Fruit fly (Drosophila melanogaster) whole organism, embryonic: ENCODE measurements around the gene CG11581.

Experiments
- ATbp ChIP-seq: fragments of 200-800 bp; sonication (Bioruptor generic); optimal IDR thresholded peaks from 2 replicates; lab custom pipeline; 2017; ENCODE audit warnings: missing biosample characterization, mild to moderate bottlenecking, missing genetic modification characterization, missing genetic modification reagents
- Adf1 ChIP-seq: fragments of 200-800 bp; sonication (Bioruptor generic); IDR thresholded peaks from 2 replicates; pipeline ENCODE4 v1.3.6; 2022; ENCODE audit warnings: missing biosample characterization, missing genetic modification characterization
- Atf3 ChIP-seq: fragments of 200-800 bp; sonication (Bioruptor generic); optimal IDR thresholded peaks from 3 replicates; lab custom pipeline; 2016; ENCODE audit warnings: missing biosample characterization, missing genetic modification characterization
- Atf6 ChIP-seq: fragments of 200-800 bp; sonication (Bioruptor generic); IDR thresholded peaks from 2 replicates; pipeline ENCODE4 v1.3.6; 2022; ENCODE audit warnings: missing biosample characterization, missing genetic modification characterization
- Bdp1 ChIP-seq: fragments of 200-800 bp; sonication (Bioruptor generic); optimal IDR thresholded peaks from 3 replicates; lab custom pipeline; 2016; ENCODE audit warnings: missing biosample characterization, missing genetic modification characterization
- CG10431 ChIP-seq: fragments of 200-800 bp; sonication (Bioruptor generic); optimal IDR thresholded peaks from 3 replicates; lab custom pipeline; 2018; ENCODE audit warnings: missing biosample characterization, mild to moderate bottlenecking, missing genetic modification characterization
- CG11247 ChIP-seq: fragments of 200-800 bp; sonication (Bioruptor generic); IDR thresholded peaks from 2 replicates; pipeline ENCODE4 v1.3.6; 2022; ENCODE audit warnings: missing biosample characterization, missing genetic modification characterization
- CG1233 ChIP-seq: fragments of 200-800 bp; sonication (Bioruptor generic); optimal IDR thresholded peaks from 4 replicates; lab custom pipeline; 2018; ENCODE audit warnings: missing biosample characterization, mild to moderate bottlenecking, missing genetic modification characterization
- CG13424 ChIP-seq: fragments of 200-800 bp; sonication (Bioruptor generic); optimal IDR thresholded peaks from 2 replicates; lab custom pipeline; 2019; ENCODE audit warnings: missing biosample characterization, mild to moderate bottlenecking, missing genetic modification characterization, moderate library complexity
- CG13624 ChIP-seq: fragments of 200-800 bp; sonication (Bioruptor generic); optimal IDR thresholded peaks from 2 replicates; lab custom pipeline; 2016; ENCODE audit warnings: missing biosample characterization, missing genetic modification characterization
- CG17328 ChIP-seq: fragments of 200-800 bp; sonication (Bioruptor generic); IDR thresholded peaks from 2 replicates; pipeline ENCODE4 v1.3.6; 2022; ENCODE audit warnings: missing biosample characterization, missing genetic modification characterization
- CG18262 ChIP-seq: fragments of 200-800 bp; optimal IDR thresholded peaks from 3 replicates; lab custom pipeline; 2019; ENCODE audit warnings: missing biosample characterization, mild to moderate bottlenecking, missing genetic modification characterization, moderate library complexity
- CG2202 ChIP-seq: fragments of 200-800 bp; sonication (Bioruptor generic); optimal IDR thresholded peaks from 2 replicates; lab custom pipeline; 2018; ENCODE audit warnings: missing biosample characterization, mild to moderate bottlenecking, missing genetic modification characterization
- CG33213 ChIP-seq: fragments of 200-800 bp; sonication (Bioruptor generic); optimal IDR thresholded peaks from 3 replicates; lab custom pipeline; 2016; ENCODE audit warnings: missing biosample characterization, missing genetic modification characterization
- CG34224 ChIP-seq: fragments of 200-800 bp; sonication (Bioruptor generic); IDR thresholded peaks from 3 replicates; pipeline ENCODE4 v1.3.6; 2022; ENCODE audit warnings: missing biosample characterization, missing genetic modification characterization; ENCODE audit not compliant: partially characterized antibody
- CG7786 ChIP-seq: fragments of 200-800 bp; sonication (Bioruptor generic); optimal IDR thresholded peaks from 2 replicates; lab custom pipeline; 2016; ENCODE audit warnings: missing biosample characterization, missing genetic modification characterization
- CG8765 ChIP-seq: fragments of 200-800 bp; sonication (Bioruptor generic); IDR thresholded peaks from 2 replicates; pipeline ENCODE4 v1.3.6; 2022; ENCODE audit warnings: missing biosample characterization, missing genetic modification characterization
- CG9609 ChIP-seq: fragments of 200-800 bp; sonication (Bioruptor generic); optimal IDR thresholded peaks from 3 replicates; lab custom pipeline; 2016; ENCODE audit warnings: missing biosample characterization, missing genetic modification characterization
- Chrac-16 ChIP-seq: fragments of 200-800 bp; sonication (Bioruptor generic); optimal IDR thresholded peaks from 3 replicates; lab custom pipeline; 2016; ENCODE audit warnings: missing biosample characterization, missing genetic modification characterization
- Fer2 ChIP-seq: fragments of 200-800 bp; sonication (Bioruptor generic); optimal IDR thresholded peaks from 2 replicates; lab custom pipeline; 2018; ENCODE audit warnings: missing biosample characterization, mild to moderate bottlenecking, missing genetic modification characterization, moderate library complexity
- HLH3B ChIP-seq: fragments of 200-800 bp; sonication (Bioruptor generic); IDR thresholded peaks from 2 replicates; pipeline ENCODE4 v1.3.6; 2022; ENCODE audit warnings: missing biosample characterization, missing genetic modification characterization
- Hr3 ChIP-seq: fragments of 200-800 bp; sonication (Bioruptor generic); optimal IDR thresholded peaks from 3 replicates; lab custom pipeline; 2016; ENCODE audit warnings: missing biosample characterization, missing genetic modification characterization
- Nf-YC ChIP-seq: fragments of 200-800 bp; optimal IDR thresholded peaks from 3 replicates; lab custom pipeline; 2019; ENCODE audit warnings: missing biosample characterization, mild to moderate bottlenecking, missing genetic modification characterization, moderate library complexity
- Sox100B ChIP-seq: fragments of 200-800 bp; sonication (Bioruptor generic); optimal IDR thresholded peaks from 3 replicates; lab custom pipeline; 2018; ENCODE audit warnings: missing biosample characterization, mild to moderate bottlenecking, missing genetic modification characterization
- Taf1 ChIP-seq: fragments of 200-800 bp; sonication (Bioruptor generic); IDR thresholded peaks from 2 replicates; pipeline ENCODE4 v1.3.6; 2022; ENCODE audit warnings: missing biosample characterization, missing genetic modification characterization
- amos ChIP-seq: fragments of 200-800 bp; sonication (Bioruptor generic); IDR thresholded peaks from 2 replicates; pipeline ENCODE4 v1.3.6; 2022; ENCODE audit warnings: missing biosample characterization, missing genetic modification characterization; ENCODE audit not compliant: partially characterized antibody
- cas ChIP-seq: fragments of 200-800 bp; sonication (Bioruptor generic); IDR thresholded peaks from 2 replicates; pipeline ENCODE4 v1.3.6; 2022; ENCODE audit warnings: missing biosample characterization, missing genetic modification characterization
- caup ChIP-seq: fragments of 200-800 bp; sonication (Bioruptor generic); optimal IDR thresholded peaks from 3 replicates; lab custom pipeline; 2017; ENCODE audit warnings: missing biosample characterization, mild to moderate bottlenecking, missing genetic modification characterization, moderate library complexity; ENCODE audit not compliant: severe bottlenecking
- corto ChIP-seq: fragments of 200-800 bp; sonication (Bioruptor generic); optimal IDR thresholded peaks from 2 replicates; lab custom pipeline; 2016; ENCODE audit warnings: missing biosample characterization, mild to moderate bottlenecking, missing genetic modification characterization, moderate library complexity
- dmrt99B ChIP-seq: fragments of 200-800 bp; sonication (Bioruptor generic); optimal IDR thresholded peaks from 2 replicates; lab custom pipeline; 2018; ENCODE audit warnings: missing biosample characterization, mild to moderate bottlenecking, missing genetic modification characterization, moderate library complexity
- fd3F ChIP-seq: fragments of 200-800 bp; sonication (Bioruptor generic); optimal IDR thresholded peaks from 2 replicates; lab custom pipeline; 2018; ENCODE audit warnings: missing biosample characterization, mild to moderate bottlenecking, missing genetic modification characterization, moderate library complexity
- gce ChIP-seq: fragments of 200-800 bp; sonication (Bioruptor generic); IDR thresholded peaks from 3 replicates; pipeline ENCODE4 v1.3.6; 2022; ENCODE audit warnings: missing biosample characterization, missing genetic modification characterization
- gem ChIP-seq: fragments of 200-800 bp; sonication (Bioruptor generic); optimal IDR thresholded peaks from 2 replicates; lab custom pipeline; 2019; ENCODE audit warnings: missing biosample characterization, mild to moderate bottlenecking, missing genetic modification characterization, moderate library complexity
- gfzf ChIP-seq: fragments of 200-800 bp; sonication (Bioruptor generic); optimal IDR thresholded peaks from 2 replicates; lab custom pipeline; 2016; ENCODE audit warnings: missing biosample characterization, mild to moderate bottlenecking, missing genetic modification characterization, moderate library complexity
- ham ChIP-seq: fragments of 200-800 bp; sonication (Bioruptor generic); IDR thresholded peaks from 2 replicates; pipeline ENCODE4 v1.3.6; 2022; ENCODE audit warnings: missing biosample characterization, missing genetic modification characterization
- hbn ChIP-seq: fragments of 200-800 bp; sonication (Bioruptor generic); IDR thresholded peaks from 2 replicates; pipeline ENCODE4 v1.3.6; 2022; ENCODE audit warnings: missing biosample characterization, missing genetic modification characterization; ENCODE audit not compliant: partially characterized antibody
- hkb ChIP-seq, 2 experiments: fragments of 200-800 bp in 1 of 2; fragments of >200 bp in 1 of 2; sonication (Bioruptor generic) in 1 of 2; IDR thresholded peaks in 1 of 2; optimal IDR thresholded peaks in 1 of 2; 2 replicates each; pipeline versions ENCODE4 v1.3.6 to Lab custom; 2017 to 2022; ENCODE audit warnings: missing biosample characterization in 1 of 2, missing genetic modification characterization in 1 of 2
- jing ChIP-seq: fragments of 200-800 bp; sonication (Bioruptor generic); optimal IDR thresholded peaks from 2 replicates; lab custom pipeline; 2018; ENCODE audit warnings: missing biosample characterization, mild to moderate bottlenecking, missing genetic modification characterization
- kay ChIP-seq: fragments of 200-800 bp; sonication (Bioruptor generic); optimal IDR thresholded peaks from 2 replicates; lab custom pipeline; 2016; ENCODE audit warnings: missing biosample characterization, missing genetic modification characterization
- ken ChIP-seq: fragments of 200-800 bp; sonication (Bioruptor generic); IDR thresholded peaks from 3 replicates; pipeline ENCODE4 v1.3.6; 2022; ENCODE audit warnings: missing biosample characterization, missing genetic modification characterization
- klu ChIP-seq: fragments of 200-800 bp; sonication (Bioruptor generic); IDR thresholded peaks from 2 replicates; pipeline ENCODE4 v1.3.6; 2022; ENCODE audit warnings: missing biosample characterization, missing genetic modification characterization
- nau ChIP-seq: fragments of 200-800 bp; sonication (Bioruptor generic); optimal IDR thresholded peaks from 3 replicates; lab custom pipeline; 2017; ENCODE audit warnings: missing biosample characterization, mild to moderate bottlenecking, missing genetic modification characterization, missing genetic modification reagents
- nmo ChIP-seq: fragments of 200-800 bp; sonication (Bioruptor generic); optimal IDR thresholded peaks from 2 replicates; lab custom pipeline; 2018; ENCODE audit warnings: missing biosample characterization, mild to moderate bottlenecking, missing genetic modification characterization, moderate library complexity
- org-1 ChIP-seq: fragments of 200-800 bp; sonication (Bioruptor generic); optimal IDR thresholded peaks from 2 replicates; lab custom pipeline; 2017; ENCODE audit warnings: missing biosample characterization, missing genetic modification characterization
- p53 ChIP-seq: fragments of 200-800 bp; sonication (Bioruptor generic); optimal IDR thresholded peaks from 2 replicates; lab custom pipeline; 2016; ENCODE audit warnings: missing biosample characterization, missing genetic modification characterization
- pho ChIP-seq: fragments of 200-800 bp; sonication (Bioruptor generic); optimal IDR thresholded peaks from 2 replicates; lab custom pipeline; 2016; ENCODE audit warnings: missing biosample characterization, missing genetic modification characterization
- salm ChIP-seq: fragments of 200-800 bp; sonication (Bioruptor generic); optimal IDR thresholded peaks from 2 replicates; lab custom pipeline; 2018; ENCODE audit warnings: missing biosample characterization, mild to moderate bottlenecking, missing genetic modification characterization
- sna ChIP-seq: fragments of 200-800 bp; sonication (Bioruptor generic); IDR thresholded peaks from 2 replicates; pipeline ENCODE4 v1.3.6; 2022; ENCODE audit warnings: missing biosample characterization, missing genetic modification characterization; ENCODE audit not compliant: partially characterized antibody
- trh ChIP-seq: fragments of 200-800 bp; sonication (Bioruptor generic); optimal IDR thresholded peaks from 2 replicates; lab custom pipeline; 2016; ENCODE audit warnings: missing biosample characterization, missing genetic modification characterization
- wdn ChIP-seq: fragments of 200-800 bp; sonication (Bioruptor generic); IDR thresholded peaks from 2 replicates; pipeline ENCODE4 v1.3.6; 2022; ENCODE audit warnings: missing biosample characterization, missing genetic modification characterization

Gene CG11581

dm6 chrX:14218045-14218483, 41.3 kb downstream of the CG11581 start (continued):
- TF ChIP-seq Bdp1 (GFP tag; lab: Kevin White, UChicago) (peak; percentile 52), hbn (GFP tag; lab: Robert Waterston, UW) (no peak), Adf1 (GFP tag; lab: Robert Waterston, UW) (peak; percentile 68), sna (GFP tag; lab: Robert Waterston, UW) (no peak), nmo (peak; percentile 90), fd3F (peak; percentile 81), Hr3 (peak; percentile 87), ken (GFP tag; lab: Robert Waterston, UW) (peak; percentile 79), CG9609 (peak; percentile 70), nau (peak; percentile 81), jing (GFP tag; lab: Kevin White, UChicago) (peak; percentile 57), gem (tag; lab: Kevin White, UChicago) (peak; percentile 95), HLH3B (GFP tag; lab: Robert Waterston, UW) (peak; percentile 90), CG7786 (GFP tag; lab: Kevin White, UChicago) (peak; percentile 59), amos (GFP tag; lab: Robert Waterston, UW) (no peak), caup (peak; percentile 85), corto (peak; percentile 77), Nf-YC (peak; percentile 61), CG13424 (tag; lab: Kevin White, UChicago) (peak; percentile 88), CG13624 (GFP tag; lab: Kevin White, UChicago) (peak; percentile 44), CG2202 (tag; lab: Kevin White, UChicago) (peak; percentile 62), gfzf (no peak), CG33213 (GFP tag; lab: Kevin White, UChicago) (peak; percentile 13), CG18262 (tag; lab: Kevin White, UChicago) (peak; percentile 90), ham (GFP tag; lab: Robert Waterston, UW) (peak; percentile 46; the same call in 1 of the 2 replicates), Chrac-16 (GFP tag; lab: Kevin White, UChicago) (peak; percentile 78), Sox100B (GFP tag; lab: Kevin White, UChicago) (peak; percentile 89), pho (GFP tag; lab: Kevin White, UChicago) (peak; percentile 45), CG11247 (peak; percentile 79), Fer2 (tag; lab: Kevin White, UChicago) (peak; percentile 71), ATbp (GFP tag; lab: Kevin White, UChicago) (peak; percentile 87), trh (peak; percentile 85), wdn (GFP tag; lab: Robert Waterston, UW) (peak; percentile 82), CG8765 (GFP tag; lab: Robert Waterston, UW) (peak; percentile 62), p53 (GFP tag; lab: Kevin White, UChicago) (peak; percentile 25), salm (peak; percentile 86), klu (GFP tag; lab: Robert Waterston, UW) (peak; percentile 66; the same call in 1 of the 2 replicates), kay (GFP tag; lab: Kevin White, UChicago) (peak; percentile 79), CG1233 (peak; percentile 83), org-1 (GFP tag; lab: Kevin White, UChicago) (peak; percentile 84), CG34224 (GFP tag; lab: Robert Waterston, UW) (no peak), hkb (optimal IDR thresholded peaks at IDR 0.05; lab: Kevin White, UChicago) (no peak), hkb (GFP tag; IDR thresholded peaks at IDR 0.05; lab: Robert Waterston, UW) (peak; percentile 93), gce (GFP tag; lab: Robert Waterston, UW) (peak; percentile 69; the same call in 1 of the 3 replicates), cas (peak; percentile 52; the same call in 1 of the 2 replicates), Taf1 (peak; percentile 74), Atf6 (GFP tag; lab: Robert Waterston, UW) (peak; percentile 89), CG10431 (GFP tag; lab: Kevin White, UChicago) (no peak), Atf3 (GFP tag; lab: Kevin White, UChicago) (peak; percentile 56), CG17328 (GFP tag; lab: Robert Waterston, UW) (peak; percentile 91), dmrt99B (tag; lab: Kevin White, UChicago) (peak; percentile 92)
